Worm (Caenorhabditis elegans) whole organism, L4 larva: Measurements from ENCODE around the gene eef-1B.2.
A peak's percentile ranks its signal among the peaks of the same experiment; 100 is the strongest.

Source experiments
- F10B5.3 ChIP-seq: sonication (generic microtip); optimal IDR thresholded peaks from 2 replicates; lab custom pipeline; 2016; ENCODE audit warnings: mild to moderate bottlenecking, missing genetic modification characterization, missing compliant biosample characterization
- F37D6.2 ChIP-seq: sonication (generic microtip); optimal IDR thresholded peaks from 2 replicates; lab custom pipeline; 2016; ENCODE audit warnings: mild to moderate bottlenecking, missing genetic modification characterization, missing compliant biosample characterization
- Y5F2A.4 ChIP-seq: fragments of 200-800 bp; sonication (Bioruptor generic); optimal IDR thresholded peaks from 2 replicates; lab custom pipeline; 2018; ENCODE audit warnings: mild to moderate bottlenecking, missing genetic modification characterization, missing compliant biosample characterization
- Y75B8A.6 ChIP-seq: fragments of 200-800 bp; sonication (Bioruptor generic); IDR thresholded peaks from 2 replicates; pipeline ENCODE4 v1.3.6; 2022; ENCODE audit warnings: missing genetic modification reagents, missing genetic modification characterization, missing compliant biosample characterization
- aha-1 ChIP-seq: fragments of 150-350 bp; peaks from one replicate; lab custom pipeline; 2014; ENCODE audit warnings: missing biosample characterization, missing genetic modification characterization
- ceh-28 ChIP-seq: fragments of 150-350 bp; optimal IDR thresholded peaks from 2 replicates; lab custom pipeline; 2014; ENCODE audit warnings: missing biosample characterization, missing genetic modification reagents, missing genetic modification characterization
- ceh-62 ChIP-seq: sonication (generic microtip); optimal IDR thresholded peaks from 2 replicates; lab custom pipeline; 2017; ENCODE audit warnings: missing biosample characterization, missing genetic modification characterization
- ces-1 ChIP-seq: fragments of 150-350 bp; sonication (generic microtip); optimal IDR thresholded peaks from 4 replicates; lab custom pipeline; 2014; ENCODE audit warnings: missing biosample characterization, missing genetic modification reagents, missing genetic modification characterization
- cey-2 ChIP-seq: sonication (generic microtip); optimal IDR thresholded peaks from 3 replicates; lab custom pipeline; 2017; ENCODE audit warnings: missing genetic modification characterization, mild to moderate bottlenecking, missing compliant biosample characterization, antibody characterized with exemption, borderline replicate concordance; ENCODE audit not compliant: insufficient read depth
- ctbp-1 ChIP-seq: fragments of 200-800 bp; sonication (Bioruptor generic); IDR thresholded peaks from 2 replicates; pipeline ENCODE4 v1.3.6; 2022; ENCODE audit warnings: missing genetic modification reagents, missing genetic modification characterization, missing compliant biosample characterization
- daf-16 ChIP-seq, 3 experiments: sonication (generic microtip); optimal IDR thresholded peaks; 2 replicates each; lab custom pipeline; 2016 to 2017; ENCODE audit warnings: missing genetic modification characterization in 3 of 3, missing genetic modification reagents in 3 of 3, mild to moderate bottlenecking in 2 of 3, missing compliant biosample characterization in 2 of 3, missing biosample characterization in 1 of 3, moderate library complexity in 1 of 3
- daf-8 ChIP-seq: fragments of 200-800 bp; sonication (Bioruptor generic); IDR thresholded peaks from 2 replicates; pipeline ENCODE4 v1.3.6; 2022; ENCODE audit warnings: missing genetic modification characterization, missing compliant biosample characterization
- dmd-6 ChIP-seq: fragments of 200-800 bp; sonication (Bioruptor generic); IDR thresholded peaks from 2 replicates; pipeline ENCODE4 v1.3.6; 2022; ENCODE audit warnings: missing genetic modification reagents, missing genetic modification characterization, missing compliant biosample characterization
- dpl-1 ChIP-seq: fragments of 150-350 bp; optimal IDR thresholded peaks from 2 replicates; lab custom pipeline; 2014; ENCODE audit warnings: missing biosample characterization, missing genetic modification reagents, missing genetic modification characterization
- egl-43 ChIP-seq: fragments of 200-800 bp; sonication (Bioruptor generic); IDR thresholded peaks from 2 replicates; pipeline ENCODE4 v1.3.6; 2022; ENCODE audit warnings: missing genetic modification reagents, missing genetic modification characterization, missing compliant biosample characterization
- fkh-10 ChIP-seq: fragments of 150-350 bp; optimal IDR thresholded peaks from 2 replicates; lab custom pipeline; 2014; ENCODE audit warnings: missing biosample characterization, missing genetic modification reagents, missing genetic modification characterization
- hlh-30 ChIP-seq: sonication (generic microtip); optimal IDR thresholded peaks from 2 replicates; lab custom pipeline; 2017; ENCODE audit warnings: antibody characterized with exemption, mild to moderate bottlenecking, missing genetic modification characterization, missing compliant biosample characterization; ENCODE audit not compliant: insufficient read depth
- lim-7 ChIP-seq: fragments of 200-800 bp; sonication (Bioruptor generic); IDR thresholded peaks from 2 replicates; pipeline ENCODE4 v1.3.6; 2022; ENCODE audit warnings: missing genetic modification characterization, missing compliant biosample characterization
- lin-13 ChIP-seq: fragments of 150-350 bp; optimal IDR thresholded peaks from 2 replicates; lab custom pipeline; 2014; ENCODE audit warnings: missing biosample characterization, missing genetic modification reagents, missing genetic modification characterization
- lin-29 ChIP-seq: fragments of 200-800 bp; sonication (Bioruptor generic); IDR thresholded peaks from 2 replicates; pipeline ENCODE4 v1.3.6; 2022; ENCODE audit warnings: missing genetic modification reagents, missing genetic modification characterization, missing compliant biosample characterization
- lin-38 ChIP-seq: fragments of 200-800 bp; sonication (Bioruptor generic); IDR thresholded peaks from 2 replicates; pipeline ENCODE4 v1.3.6; 2022; ENCODE audit warnings: missing genetic modification reagents, missing genetic modification characterization, missing compliant biosample characterization
- lsy-2 ChIP-seq, 2 experiments: fragments of 150-350 bp in 1 of 2; sonication (generic microtip) in 1 of 2; optimal IDR thresholded peaks; 2 replicates each; lab custom pipeline; 2014 to 2017; ENCODE audit warnings: missing biosample characterization in 2 of 2, missing genetic modification characterization in 2 of 2
- madf-9 ChIP-seq: fragments of 200-800 bp; sonication (Bioruptor generic); conservative IDR thresholded peaks from 2 replicates; pipeline ENCODE4 v1.3.6; 2022; ENCODE audit warnings: missing genetic modification reagents, missing genetic modification characterization, missing compliant biosample characterization
- mdl-1 ChIP-seq, 2 experiments: fragments of 150-350 bp in 1 of 2; sonication (generic microtip) in 1 of 2; optimal IDR thresholded peaks; 2 replicates each; lab custom pipeline; 2014 to 2017; ENCODE audit warnings: missing biosample characterization in 2 of 2, missing genetic modification characterization in 2 of 2
- mep-1 ChIP-seq: fragments of 150-350 bp; sonication (generic microtip); optimal IDR thresholded peaks from 3 replicates; lab custom pipeline; 2014; ENCODE audit warnings: missing biosample characterization, missing genetic modification characterization
- mes-2 ChIP-seq: sonication (generic microtip); optimal IDR thresholded peaks from 2 replicates; lab custom pipeline; 2016; ENCODE audit warnings: missing genotype, mild to moderate bottlenecking, missing genetic modification characterization, missing compliant biosample characterization; ENCODE audit not compliant: poor library complexity, severe bottlenecking
- mxl-2 ChIP-seq: fragments of 200-800 bp; sonication (Bioruptor generic); conservative IDR thresholded peaks from 2 replicates; pipeline ENCODE4 v1.3.6; 2022; ENCODE audit warnings: missing genetic modification reagents, missing genetic modification characterization, missing compliant biosample characterization
- nhr-10 ChIP-seq: fragments of 150-350 bp; optimal IDR thresholded peaks from 2 replicates; lab custom pipeline; 2014; ENCODE audit warnings: missing biosample characterization, missing genetic modification characterization
- nhr-111 ChIP-seq: fragments of 200-800 bp; sonication (Bioruptor generic); optimal IDR thresholded peaks from 2 replicates; lab custom pipeline; 2018; ENCODE audit warnings: mild to moderate bottlenecking, missing genetic modification characterization, missing compliant biosample characterization
- nhr-237 ChIP-seq: sonication (generic microtip); optimal IDR thresholded peaks from 2 replicates; lab custom pipeline; 2017; ENCODE audit warnings: missing biosample characterization, missing genetic modification characterization
- nhr-28 ChIP-seq: fragments of 150-350 bp; optimal IDR thresholded peaks from 2 replicates; lab custom pipeline; 2014; ENCODE audit warnings: missing biosample characterization, missing genetic modification characterization
- nhr-42 ChIP-seq: fragments of 200-800 bp; sonication (Bioruptor generic); IDR thresholded peaks from 2 replicates; pipeline ENCODE4 v1.3.6; 2022; ENCODE audit warnings: missing genetic modification characterization, missing compliant biosample characterization
- nhr-77 ChIP-seq: fragments of 150-350 bp; optimal IDR thresholded peaks from 2 replicates; lab custom pipeline; 2014; ENCODE audit warnings: missing biosample characterization, missing genetic modification characterization
- pha-4 ChIP-seq, 2 experiments: fragments of 150-350 bp in 1 of 2; fragments of 200-800 bp in 1 of 2; sonication (Bioruptor generic) in 1 of 2; IDR thresholded peaks in 1 of 2; optimal IDR thresholded peaks in 1 of 2; 2 replicates each; pipeline versions ENCODE4 v1.3.6 to Lab custom; 2014 to 2022; ENCODE audit warnings: missing genetic modification characterization in 2 of 2, missing genetic modification reagents in 2 of 2, missing biosample characterization in 1 of 2, missing compliant biosample characterization in 1 of 2
- rbr-2 ChIP-seq: sonication (generic microtip); optimal IDR thresholded peaks from 2 replicates; lab custom pipeline; 2016; ENCODE audit warnings: missing genotype, missing genetic modification characterization, missing compliant biosample characterization
- saeg-2 ChIP-seq: fragments of 200-800 bp; sonication (Bioruptor generic); IDR thresholded peaks from 2 replicates; pipeline ENCODE4 v1.3.6; 2022; ENCODE audit warnings: missing genetic modification reagents, missing genetic modification characterization, missing compliant biosample characterization
- set-16 ChIP-seq: fragments of 200-800 bp; sonication (Bioruptor generic); IDR thresholded peaks from 2 replicates; pipeline ENCODE4 v1.3.6; 2022; ENCODE audit warnings: missing genetic modification reagents, missing genetic modification characterization, missing compliant biosample characterization
- spr-1 ChIP-seq: sonication (generic microtip); optimal IDR thresholded peaks from 2 replicates; lab custom pipeline; 2016; ENCODE audit warnings: mild to moderate bottlenecking, missing genetic modification characterization, missing compliant biosample characterization
- spr-3 ChIP-seq: fragments of 200-800 bp; sonication (Bioruptor generic); optimal IDR thresholded peaks from 2 replicates; lab custom pipeline; 2018; ENCODE audit warnings: mild to moderate bottlenecking, missing genetic modification characterization, missing compliant biosample characterization
- tag-97 ChIP-seq: fragments of 200-800 bp; sonication (Bioruptor generic); IDR thresholded peaks from 2 replicates; pipeline ENCODE4 v1.3.6; 2022; ENCODE audit warnings: missing genetic modification characterization, missing compliant biosample characterization
- zfp-2 ChIP-seq: sonication (generic microtip); optimal IDR thresholded peaks from 2 replicates; lab custom pipeline; 2016; ENCODE audit warnings: mild to moderate bottlenecking, missing genetic modification characterization, missing compliant biosample characterization
- zfp-3 ChIP-seq: fragments of 200-800 bp; sonication (Bioruptor generic); conservative IDR thresholded peaks from 2 replicates; pipeline ENCODE4 v1.3.6; 2022; ENCODE audit warnings: missing genetic modification reagents, missing genetic modification characterization, missing compliant biosample characterization
- zip-11 ChIP-seq: fragments of 200-800 bp; sonication (Bioruptor generic); IDR thresholded peaks from 2 replicates; pipeline ENCODE4 v1.3.6; 2022; ENCODE audit warnings: missing genetic modification characterization, missing compliant biosample characterization
- ztf-7 ChIP-seq: fragments of 150-350 bp; optimal IDR thresholded peaks from 2 replicates; lab custom pipeline; 2014; ENCODE audit warnings: missing biosample characterization, missing genetic modification characterization

The eef-1B.2 gene

ce11 chrIV:15013517-15014085 is 23.5 kb upstream of the eef-1B.2 start, which contains the start of gene Y41E3.7:
Y41E3.7 (plus strand) TSS chrIV:15014035.
- TF ChIP-seq lim-7 (no peak), pha-4 (GFP tag; IDR thresholded peaks at IDR 0.05; lab: Robert Waterston, UW) (no peak), pha-4 (tag; optimal IDR thresholded peaks at IDR 0.05; lab: Kevin White, UChicago) (no peak), Y5F2A.4 (GFP tag; lab: Kevin White, UChicago) (no peak), hlh-30 (tag; lab: Kevin White, UChicago) (no peak), madf-9 (no peak), dpl-1 (GFP tag; lab: Kevin White, UChicago) (peak; percentile 31), lin-38 (GFP tag; lab: Robert Waterston, UW) (peak; percentile 35; the same call in 1 of the 2 replicates), mes-2 (tag; lab: Kevin White, UChicago) (peak; percentile 29), ceh-62 (no peak), saeg-2 (GFP tag; lab: Robert Waterston, UW) (no peak), daf-16 (GFP tag; optimal IDR thresholded peaks at IDR 0.05; lab: Kevin White, UChicago) (no peak), daf-16 (tag; optimal IDR thresholded peaks at IDR 0.05; lab: Kevin White, UChicago) (peak; percentile 12), Y75B8A.6 (GFP tag; lab: Robert Waterston, UW) (no peak), F10B5.3 (tag; lab: Kevin White, UChicago) (no peak), lsy-2 (tag; optimal IDR thresholded peaks at IDR 0.05; lab: Kevin White, UChicago) (no peak), nhr-77 (tag; lab: Kevin White, UChicago) (no peak)

- TF ChIP-seq lsy-2 (tag; optimal IDR thresholded peaks at IDR 0.05; lab: Kevin White, UChicago), result peak in 1 of 2 experiments; percentile 30
- TF ChIP-seq ctbp-1 (GFP tag; lab: Robert Waterston, UW), result peak; percentile 84
- TF ChIP-seq mep-1 (tag; lab: Kevin White, UChicago), result peak; percentile 17
- TF ChIP-seq zfp-3 (GFP tag; lab: Robert Waterston, UW), result no peak
- no peak for TF ChIP-seq nhr-77 (tag; lab: Kevin White, UChicago)
- TF ChIP-seq ces-1, result peak; percentile 94
- TF ChIP-seq aha-1 (tag; lab: Kevin White, UChicago), result peak; percentile 63
- TF ChIP-seq rbr-2 (tag; lab: Kevin White, UChicago), result peak; percentile 25
- TF ChIP-seq fkh-10 (GFP tag; lab: Kevin White, UChicago), result peak; percentile 92
- no peak for TF ChIP-seq nhr-28 (tag; lab: Kevin White, UChicago)
- TF ChIP-seq mdl-1 (tag; optimal IDR thresholded peaks at IDR 0.05; lab: Kevin White, UChicago), result peak in 1 of 2 experiments; percentile 28
- TF ChIP-seq, all 104 proteins: peak for 8
These were observed 20.1 kb upstream of the eef-1B.2 start for ce11 chrIV:15016984-15017383.

- no peak for TF ChIP-seq ceh-28 (tag; lab: Kevin White, UChicago)
- TF ChIP-seq mxl-2, result no peak
- TF ChIP-seq spr-1, result no peak
- 0 out of 2 replicates have a peak, but pooled peaks have one; percentile 11 for TF ChIP-seq dmd-6 (GFP tag; lab: Robert Waterston, UW)
- peak; percentile 49 for TF ChIP-seq hlh-30 (tag; lab: Kevin White, UChicago)
- TF ChIP-seq nhr-237 (tag; lab: Kevin White, UChicago), result no peak
- no peak for TF ChIP-seq ztf-7 (tag; lab: Kevin White, UChicago)
- TF ChIP-seq daf-8 (GFP tag; lab: Robert Waterston, UW), result no peak
- no peak for TF ChIP-seq F10B5.3 (tag; lab: Kevin White, UChicago)
- no peak for TF ChIP-seq Y75B8A.6 (GFP tag; lab: Robert Waterston, UW)
- no peak for TF ChIP-seq egl-43
- no peak for TF ChIP-seq nhr-10 (tag; lab: Kevin White, UChicago)
- no peak for TF ChIP-seq zip-11 (GFP tag; lab: Robert Waterston, UW)
- TF ChIP-seq cey-2, result no peak
- peak; percentile 48; the same call in 1 of the 2 replicates for TF ChIP-seq ctbp-1 (GFP tag; lab: Robert Waterston, UW)
- TF ChIP-seq F37D6.2 (tag; lab: Kevin White, UChicago), result no peak
- TF ChIP-seq pha-4 (GFP tag; IDR thresholded peaks at IDR 0.05; lab: Robert Waterston, UW), result no peak
- TF ChIP-seq pha-4 (tag; optimal IDR thresholded peaks at IDR 0.05; lab: Kevin White, UChicago), result no peak
- TF ChIP-seq ces-1, result peak; percentile 19
- TF ChIP-seq zfp-2, result no peak
- TF ChIP-seq nhr-111, result no peak
- TF ChIP-seq nhr-42 (GFP tag; lab: Robert Waterston, UW), result no peak
- no peak for TF ChIP-seq set-16 (GFP tag; lab: Robert Waterston, UW)
- no peak for TF ChIP-seq tag-97 (GFP tag; lab: Robert Waterston, UW)
- no peak for TF ChIP-seq spr-3 (GFP tag; lab: Kevin White, UChicago)
- TF ChIP-seq lin-29, result no peak
- no peak for TF ChIP-seq lin-13 (GFP tag; lab: Kevin White, UChicago)
These were observed 16.2 kb upstream of the eef-1B.2 start for ce11 chrIV:15020958-15021357.
